Worm (Caenorhabditis elegans) whole organism, midembryonic: Measurements from ENCODE around the gene W01A11.1.

Source experiments
- T22C8.4 ChIP-seq: fragments of 200-800 bp; sonication (Bioruptor generic); IDR thresholded peaks from 2 replicates; pipeline ENCODE4 v1.3.6; 2022; ENCODE audit warnings: missing genetic modification characterization, missing compliant biosample characterization
- flt-1 ChIP-seq: fragments of 200-800 bp; sonication (Bioruptor generic); IDR thresholded peaks from 2 replicates; pipeline ENCODE4 v1.3.6; 2022; ENCODE audit warnings: missing genetic modification characterization, missing compliant biosample characterization
- klf-2 ChIP-seq: fragments of 200-800 bp; sonication (Bioruptor generic); conservative IDR thresholded peaks from 2 replicates; pipeline ENCODE4 v1.3.6; 2022; ENCODE audit warnings: missing genetic modification reagents, missing genetic modification characterization, missing compliant biosample characterization
- ref-1 ChIP-seq: fragments of 200-800 bp; sonication (Bioruptor generic); conservative IDR thresholded peaks from 2 replicates; pipeline ENCODE4 v1.3.6; 2022; ENCODE audit warnings: missing genetic modification reagents, missing genetic modification characterization, missing compliant biosample characterization
- ztf-23 ChIP-seq: fragments of 200-800 bp; sonication (Bioruptor generic); IDR thresholded peaks from 2 replicates; pipeline ENCODE4 v1.3.6; 2022; ENCODE audit warnings: missing genetic modification reagents, missing genetic modification characterization, missing compliant biosample characterization

DNA sequence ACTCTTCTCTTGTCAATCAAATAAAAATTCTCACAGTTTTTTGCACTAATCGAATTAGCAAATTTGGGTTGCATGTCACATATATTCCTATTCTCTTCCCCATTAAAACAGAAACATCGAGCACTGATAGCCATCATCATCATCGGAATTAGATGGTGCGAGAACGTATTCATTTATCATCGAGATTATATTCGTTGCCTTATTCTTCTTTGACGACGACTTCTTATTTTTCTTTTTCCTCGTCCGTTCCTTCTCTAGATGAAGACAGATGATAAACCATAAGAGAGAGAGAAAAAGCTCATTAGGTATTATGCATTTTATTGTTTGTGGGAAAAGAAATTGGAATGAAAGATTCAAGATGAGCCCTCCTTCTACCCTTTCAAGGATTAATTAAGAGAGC is 27.8 kb upstream of the W01A11.1 start:
- TF ChIP-seq flt-1 (GFP tag; lab: Robert Waterston, UW) (no peak), klf-2 (GFP tag; lab: Robert Waterston, UW) (no peak), ref-1 (GFP tag; lab: Robert Waterston, UW) (no peak), ztf-23 (GFP tag; lab: Robert Waterston, UW) (no peak), T22C8.4 (GFP tag; lab: Robert Waterston, UW) (no peak)
